Worm (Caenorhabditis elegans) whole organism, young adult: Measurements from ENCODE around the gene F26F12.4.

Experiments used
- B0019.2 ChIP-seq: fragments of 200-800 bp; sonication (Bioruptor generic); conservative IDR thresholded peaks from 2 replicates; pipeline ENCODE4 v1.3.6; 2022; ENCODE audit warnings: missing genetic modification reagents, missing genetic modification characterization, missing compliant biosample characterization
- B0261.1 ChIP-seq: sonication (generic microtip); optimal IDR thresholded peaks from 2 replicates; lab custom pipeline; 2016; ENCODE audit warnings: mild to moderate bottlenecking, missing genetic modification characterization, moderate library complexity, missing compliant biosample characterization
- F23B12.7 ChIP-seq: sonication (generic microtip); optimal IDR thresholded peaks from 2 replicates; lab custom pipeline; 2017; ENCODE audit warnings: missing genetic modification characterization, mild to moderate bottlenecking, missing compliant biosample characterization, antibody characterized with exemption, moderate library complexity; ENCODE audit not compliant: insufficient read depth
- F57A8.1 ChIP-seq: fragments of 200-800 bp; sonication (Bioruptor generic); optimal IDR thresholded peaks from 2 replicates; lab custom pipeline; 2018; ENCODE audit warnings: mild to moderate bottlenecking, missing genetic modification characterization, moderate library complexity, missing compliant biosample characterization
- F57C9.4 ChIP-seq: sonication (generic microtip); optimal IDR thresholded peaks from 2 replicates; lab custom pipeline; 2017; ENCODE audit warnings: mild to moderate bottlenecking, missing genetic modification characterization, missing compliant biosample characterization
- K12H6.12 ChIP-seq: fragments of 200-800 bp; sonication (Bioruptor generic); optimal IDR thresholded peaks from 2 replicates; lab custom pipeline; 2018; ENCODE audit warnings: mild to moderate bottlenecking, missing genetic modification characterization, missing compliant biosample characterization
- akir-1 ChIP-seq: fragments of 200-800 bp; sonication (Bioruptor generic); optimal IDR thresholded peaks from 2 replicates; lab custom pipeline; 2018; ENCODE audit warnings: mild to moderate bottlenecking, missing genetic modification characterization, moderate library complexity, missing compliant biosample characterization
- atf-7 ChIP-seq: sonication (generic microtip); optimal IDR thresholded peaks from 2 replicates; lab custom pipeline; 2017; ENCODE audit warnings: mild to moderate bottlenecking, missing genetic modification characterization, missing compliant biosample characterization
- attf-5 ChIP-seq: fragments of 200-800 bp; sonication (Bioruptor generic); optimal IDR thresholded peaks from 2 replicates; lab custom pipeline; 2018; ENCODE audit warnings: mild to moderate bottlenecking, missing genetic modification characterization, missing compliant biosample characterization
- attf-6 ChIP-seq: fragments of 200-800 bp; sonication (Bioruptor generic); IDR thresholded peaks from 2 replicates; pipeline ENCODE4 v1.3.6; 2022; ENCODE audit warnings: missing genetic modification reagents, missing genetic modification characterization, missing compliant biosample characterization
- cebp-1 ChIP-seq, 2 experiments: fragments of 200-800 bp in 1 of 2; sonication (Bioruptor generic) in 1 of 2; sonication (generic microtip) in 1 of 2; IDR thresholded peaks in 1 of 2; optimal IDR thresholded peaks in 1 of 2; 2 replicates each; pipeline versions ENCODE4 v1.3.6 to Lab custom; 2017 to 2022; ENCODE audit warnings: missing compliant biosample characterization in 2 of 2, missing genetic modification characterization in 2 of 2, mild to moderate bottlenecking in 1 of 2, missing genetic modification reagents in 1 of 2, moderate library complexity in 1 of 2
- cebp-2 ChIP-seq: fragments of 200-800 bp; sonication (Bioruptor generic); IDR thresholded peaks from 2 replicates; pipeline ENCODE4 v1.3.6; 2022; ENCODE audit warnings: missing genetic modification characterization, missing compliant biosample characterization
- ceh-27 ChIP-seq: fragments of 200-800 bp; sonication (Bioruptor generic); optimal IDR thresholded peaks from 2 replicates; lab custom pipeline; 2018; ENCODE audit warnings: mild to moderate bottlenecking, missing genetic modification characterization, moderate library complexity, missing compliant biosample characterization
- ceh-58 ChIP-seq: fragments of 200-800 bp; sonication (Bioruptor generic); IDR thresholded peaks from 2 replicates; pipeline ENCODE4 v1.3.6; 2022; ENCODE audit warnings: missing genetic modification characterization, missing compliant biosample characterization
- ceh-91 ChIP-seq: fragments of 200-800 bp; sonication (Bioruptor generic); IDR thresholded peaks from 2 replicates; pipeline ENCODE4 v1.3.6; 2022; ENCODE audit warnings: missing genetic modification reagents, missing genetic modification characterization, missing compliant biosample characterization
- chd-7 ChIP-seq: sonication (generic microtip); optimal IDR thresholded peaks from 2 replicates; lab custom pipeline; 2016; ENCODE audit warnings: mild to moderate bottlenecking, missing genetic modification characterization, moderate library complexity, missing compliant biosample characterization
- die-1 ChIP-seq: sonication (generic microtip); optimal IDR thresholded peaks from 2 replicates; lab custom pipeline; 2016; ENCODE audit warnings: missing genotype, mild to moderate bottlenecking, missing genetic modification characterization, missing compliant biosample characterization
- dox-1 ChIP-seq: fragments of 200-800 bp; sonication (Bioruptor generic); IDR thresholded peaks from 2 replicates; pipeline ENCODE4 v1.3.6; 2022; ENCODE audit warnings: missing genetic modification reagents, missing genetic modification characterization, missing compliant biosample characterization
- efl-1 ChIP-seq: fragments of 150-350 bp; optimal IDR thresholded peaks from 2 replicates; lab custom pipeline; 2014; ENCODE audit warnings: missing biosample characterization, missing genetic modification reagents, missing genetic modification characterization
- egl-18 ChIP-seq: fragments of 200-800 bp; sonication (Bioruptor generic); IDR thresholded peaks from 2 replicates; pipeline ENCODE4 v1.3.6; 2022; ENCODE audit warnings: missing genetic modification reagents, missing genetic modification characterization, missing compliant biosample characterization
- fkh-3 ChIP-seq: sonication (generic microtip); optimal IDR thresholded peaks from 2 replicates; lab custom pipeline; 2016; ENCODE audit warnings: mild to moderate bottlenecking, missing genetic modification characterization, missing compliant biosample characterization
- hmg-1.2 ChIP-seq: fragments of 200-800 bp; sonication (Bioruptor generic); IDR thresholded peaks from 2 replicates; pipeline ENCODE4 v1.3.6; 2022; ENCODE audit warnings: missing genetic modification reagents, missing genetic modification characterization, missing compliant biosample characterization
- hmg-20 ChIP-seq: fragments of 200-800 bp; sonication (Bioruptor generic); IDR thresholded peaks from 2 replicates; pipeline ENCODE4 v1.3.6; 2022; ENCODE audit warnings: missing genetic modification reagents, missing genetic modification characterization, missing compliant biosample characterization
- hsf-1 ChIP-seq: fragments of 200-800 bp; sonication (Bioruptor generic); IDR thresholded peaks from 2 replicates; pipeline ENCODE4 v1.3.6; 2022; ENCODE audit warnings: missing genetic modification reagents, missing genetic modification characterization, missing compliant biosample characterization
- lag-1 ChIP-seq: fragments of 200-800 bp; sonication (Bioruptor generic); IDR thresholded peaks from 2 replicates; pipeline ENCODE4 v1.3.6; 2022; ENCODE audit warnings: missing genetic modification reagents, missing genetic modification characterization, missing compliant biosample characterization
- let-607 ChIP-seq, 2 experiments: fragments of 200-800 bp in 1 of 2; sonication (Bioruptor generic) in 1 of 2; sonication (generic microtip) in 1 of 2; optimal IDR thresholded peaks; 2 replicates each; lab custom pipeline; 2016 to 2018; ENCODE audit warnings: mild to moderate bottlenecking in 2 of 2, missing compliant biosample characterization in 2 of 2, missing genetic modification characterization in 2 of 2, moderate library complexity in 2 of 2, missing genotype in 1 of 2
- lin-26 ChIP-seq: fragments of 200-800 bp; sonication (Bioruptor generic); IDR thresholded peaks from 2 replicates; pipeline ENCODE4 v1.3.6; 2022; ENCODE audit warnings: missing genetic modification reagents, missing genetic modification characterization, missing compliant biosample characterization
- lin-40 ChIP-seq: sonication (generic microtip); optimal IDR thresholded peaks from 2 replicates; lab custom pipeline; 2016; ENCODE audit warnings: missing genetic modification characterization, mild to moderate bottlenecking, missing compliant biosample characterization, missing genotype, missing genetic modification reagents
- madf-6 ChIP-seq: fragments of 200-800 bp; sonication (Bioruptor generic); IDR thresholded peaks from 2 replicates; pipeline ENCODE4 v1.3.6; 2022; ENCODE audit warnings: missing genetic modification reagents, missing genetic modification characterization, missing compliant biosample characterization
- mes-4 ChIP-seq: sonication (generic microtip); optimal IDR thresholded peaks from 2 replicates; lab custom pipeline; 2016; ENCODE audit warnings: missing genotype, missing genetic modification characterization, missing compliant biosample characterization
- nfya-2 ChIP-seq: fragments of 200-800 bp; sonication (Bioruptor generic); IDR thresholded peaks from 2 replicates; pipeline ENCODE4 v1.3.6; 2022; ENCODE audit warnings: missing genetic modification reagents, missing genetic modification characterization, missing compliant biosample characterization
- nfyb-1 ChIP-seq: fragments of 200-800 bp; sonication (Bioruptor generic); IDR thresholded peaks from 2 replicates; pipeline ENCODE4 v1.3.6; 2022; ENCODE audit warnings: missing genetic modification reagents, missing genetic modification characterization, missing compliant biosample characterization
- nhr-120 ChIP-seq: fragments of 200-800 bp; sonication (Bioruptor generic); IDR thresholded peaks from 2 replicates; pipeline ENCODE4 v1.3.6; 2022; ENCODE audit warnings: missing genetic modification characterization, missing compliant biosample characterization
- nhr-80 ChIP-seq: sonication (generic microtip); optimal IDR thresholded peaks from 2 replicates; lab custom pipeline; 2016; ENCODE audit warnings: missing genetic modification characterization, missing compliant biosample characterization
- nhr-90 ChIP-seq: sonication (generic microtip); optimal IDR thresholded peaks from 2 replicates; lab custom pipeline; 2016; ENCODE audit warnings: missing genotype, mild to moderate bottlenecking, missing genetic modification characterization, missing compliant biosample characterization
- pbrm-1 ChIP-seq: fragments of 200-800 bp; sonication (Bioruptor generic); IDR thresholded peaks from 2 replicates; pipeline ENCODE4 v1.3.6; 2022; ENCODE audit warnings: missing genetic modification reagents, missing genetic modification characterization, missing compliant biosample characterization
- rcor-1 ChIP-seq: fragments of 200-800 bp; sonication (Bioruptor generic); IDR thresholded peaks from 2 replicates; pipeline ENCODE4 v1.3.6; 2022; ENCODE audit warnings: missing genetic modification reagents, missing genetic modification characterization, missing compliant biosample characterization
- repo-1 ChIP-seq: sonication (generic microtip); optimal IDR thresholded peaks from 2 replicates; lab custom pipeline; 2017; ENCODE audit warnings: mild to moderate bottlenecking, missing genetic modification characterization, missing compliant biosample characterization
- snpc-3.4 ChIP-seq: sonication (generic microtip); optimal IDR thresholded peaks from 2 replicates; lab custom pipeline; 2017; ENCODE audit warnings: missing genetic modification characterization, mild to moderate bottlenecking, missing compliant biosample characterization, antibody characterized with exemption, moderate library complexity, missing genotype, missing genetic modification reagents
- snpc-4 ChIP-seq, 5 experiments: fragments of 150-350 bp in 1 of 5; sonication (generic microtip) in 4 of 5; optimal IDR thresholded peaks; 2 replicates each; lab custom pipeline; 2014 to 2018; ENCODE audit warnings: missing genetic modification characterization in 5 of 5, missing biosample characterization in 3 of 5, antibody characterized with exemption in 2 of 5, mild to moderate bottlenecking in 2 of 5, missing compliant biosample characterization in 2 of 5, missing genotype in 2 of 5, moderate library complexity in 2 of 5, missing genetic modification reagents in 1 of 5
- tbx-9 ChIP-seq: sonication (generic microtip); optimal IDR thresholded peaks from 2 replicates; lab custom pipeline; 2016; ENCODE audit warnings: borderline replicate concordance, missing genetic modification characterization, inconsistent platforms, missing compliant biosample characterization
- unc-130 ChIP-seq: sonication (generic microtip); optimal IDR thresholded peaks from 2 replicates; lab custom pipeline; 2016; ENCODE audit warnings: missing genetic modification reagents, missing genetic modification characterization, missing compliant biosample characterization
- xnd-1 ChIP-seq: sonication (generic microtip); optimal IDR thresholded peaks from 2 replicates; lab custom pipeline; 2016; ENCODE audit warnings: missing genotype, missing genetic modification reagents, missing genetic modification characterization, missing compliant biosample characterization
- zfh-2 ChIP-seq: fragments of 200-800 bp; sonication (Bioruptor generic); conservative IDR thresholded peaks from 2 replicates; pipeline ENCODE4 v1.3.6; 2022; ENCODE audit warnings: missing genetic modification reagents, missing genetic modification characterization, missing compliant biosample characterization
- ztf-25 ChIP-seq: fragments of 200-800 bp; sonication (Bioruptor generic); IDR thresholded peaks from 2 replicates; pipeline ENCODE4 v1.3.6; 2022; ENCODE audit warnings: missing genetic modification reagents, missing genetic modification characterization, missing compliant biosample characterization
- ztf-26 ChIP-seq: sonication (generic microtip); optimal IDR thresholded peaks from 2 replicates; lab custom pipeline; 2017; ENCODE audit warnings: missing genetic modification characterization, missing compliant biosample characterization

Gene F26F12.4

DNA sequence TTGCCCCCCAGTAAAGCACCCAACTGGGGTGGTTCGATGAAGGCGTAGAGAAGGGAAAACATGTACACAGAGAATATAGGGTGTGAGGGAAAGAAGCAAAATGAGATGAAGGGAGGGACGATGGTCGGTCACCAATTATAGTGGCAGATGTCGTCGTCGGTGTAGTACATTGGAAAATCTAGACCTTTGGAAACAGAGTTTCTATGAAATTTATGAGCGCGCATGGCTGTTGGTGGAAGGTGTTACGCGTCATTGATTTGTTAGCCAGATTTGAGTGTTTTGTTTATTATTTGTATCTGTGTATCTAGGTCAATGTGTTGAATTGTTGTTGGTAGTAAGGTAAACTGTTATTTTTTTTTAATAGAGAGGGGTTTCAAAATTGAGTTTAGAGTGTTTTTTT is 22.4 kb downstream of the F26F12.4 start:
- no peak for TF ChIP-seq efl-1
- TF ChIP-seq rcor-1: no peak
- TF ChIP-seq akir-1 (GFP tag; lab: Kevin White, UChicago): no peak
- no peak for TF ChIP-seq let-607 (tag; optimal IDR thresholded peaks at IDR 0.05; lab: Kevin White, UChicago)
- 0 out of 2 replicates have a peak, but pooled peaks have one; percentile 29 for TF ChIP-seq dox-1 (GFP tag; lab: Robert Waterston, UW)
- no peak for TF ChIP-seq lag-1 (GFP tag; lab: Robert Waterston, UW)
- no peak for TF ChIP-seq F57C9.4 (tag; lab: Kevin White, UChicago)
- TF ChIP-seq hmg-1.2 (GFP tag; lab: Robert Waterston, UW): peak; percentile 19; the same call in 1 of the 2 replicates
- no peak for TF ChIP-seq nfya-2 (GFP tag; lab: Robert Waterston, UW)
- no peak for TF ChIP-seq pbrm-1 (GFP tag; lab: Robert Waterston, UW)
- TF ChIP-seq hsf-1: no peak
- TF ChIP-seq ceh-58 (GFP tag; lab: Robert Waterston, UW): no peak
- TF ChIP-seq B0261.1: no peak
- TF ChIP-seq zfh-2: no peak
- no peak for TF ChIP-seq cebp-2

DNA sequence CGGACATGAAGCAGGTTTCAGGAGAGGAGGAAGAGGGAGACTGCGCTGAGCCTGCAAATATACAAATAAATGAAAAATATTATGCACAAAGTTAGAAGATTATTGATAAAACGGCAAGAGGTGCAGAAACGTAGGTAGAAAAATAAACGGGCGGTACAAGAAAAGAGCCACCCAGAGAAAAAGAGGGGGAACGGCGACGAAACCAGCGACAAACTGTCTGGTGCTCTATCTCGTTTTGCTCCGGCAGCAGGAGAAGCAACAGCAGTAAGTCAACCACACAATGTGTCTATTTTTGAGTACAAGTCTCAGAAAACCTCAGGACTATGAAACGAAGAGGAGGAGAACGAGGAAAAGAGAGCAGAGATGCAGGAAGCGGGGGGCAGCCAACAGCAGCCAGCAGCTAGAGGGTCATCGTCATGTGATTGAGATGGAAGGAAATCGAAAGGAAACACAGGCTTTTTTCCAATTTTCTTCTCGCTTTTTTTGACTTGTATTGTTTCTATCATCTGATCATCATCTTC is 23.4 kb downstream of the F26F12.4 start, which contains the start of gene F26F12.3:
F26F12.3 (minus strand) TSS at position 51 of the 521 bp plus-strand sequence.
- TF ChIP-seq nhr-120 (GFP tag; lab: Robert Waterston, UW) (no peak), cebp-1 (GFP tag; IDR thresholded peaks at IDR 0.05; lab: Robert Waterston, UW) (no peak), cebp-1 (tag; optimal IDR thresholded peaks at IDR 0.05; lab: Kevin White, UChicago) (peak; percentile 84), ceh-91 (GFP tag; lab: Robert Waterston, UW) (no peak), nhr-90 (peak; percentile 48), B0019.2 (GFP tag; lab: Robert Waterston, UW) (no peak), egl-18 (GFP tag; lab: Robert Waterston, UW) (no peak), lin-26 (no peak), unc-130 (GFP tag; lab: Kevin White, UChicago) (no peak), F57C9.4 (tag; lab: Kevin White, UChicago) (no peak), ztf-25 (no peak), attf-6 (GFP tag; lab: Robert Waterston, UW) (no peak), F57A8.1 (GFP tag; lab: Kevin White, UChicago) (no peak), lin-40 (peak; percentile 64), madf-6 (GFP tag; lab: Robert Waterston, UW) (no peak), ceh-27 (peak; percentile 46), fkh-3 (tag; lab: Kevin White, UChicago) (no peak), atf-7 (tag; lab: Kevin White, UChicago) (peak; percentile 74), K12H6.12 (tag; lab: Kevin White, UChicago) (peak; percentile 74), nhr-80 (tag; lab: Kevin White, UChicago) (peak; percentile 99), nfyb-1 (GFP tag; lab: Robert Waterston, UW) (peak; percentile 52), rcor-1 (no peak), efl-1 (no peak), tbx-9 (no peak), snpc-4 (GFP tag; optimal IDR thresholded peaks at IDR 0.05; lab: Kevin White, UChicago) (peak; percentile 34), snpc-4 (tag; optimal IDR thresholded peaks at IDR 0.05; lab: Kevin White, UChicago) (peak; percentile 8 to 36 (median 18)), repo-1 (tag; lab: Kevin White, UChicago) (peak; percentile 4), die-1 (peak; percentile 47), F23B12.7 (tag; lab: Kevin White, UChicago) (no peak), xnd-1 (tag; lab: Kevin White, UChicago) (no peak), attf-5 (GFP tag; lab: Kevin White, UChicago) (peak; percentile 66), snpc-3.4 (tag; lab: Kevin White, UChicago) (no peak), hmg-20 (no peak), ztf-26 (tag; lab: Kevin White, UChicago) (peak; percentile 64), mes-4 (tag; lab: Kevin White, UChicago) (no peak), chd-7 (peak; percentile 75)
